Fruit fly (Drosophila melanogaster) whole organism, embryonic: ENCODE measurements around the gene CG12078.

Source experiments
- CG17385 ChIP-seq: fragments of 200-800 bp; sonication (Bioruptor generic); optimal IDR thresholded peaks from 3 replicates; lab custom pipeline; 2018; ENCODE audit warnings: missing biosample characterization, mild to moderate bottlenecking, missing genetic modification characterization
- Hmx ChIP-seq: fragments of 200-800 bp; sonication (Bioruptor generic); optimal IDR thresholded peaks from 2 replicates; lab custom pipeline; 2016; ENCODE audit warnings: missing biosample characterization, missing genetic modification characterization
- Jarid2 ChIP-seq: fragments of 200-800 bp; sonication (Bioruptor generic); optimal IDR thresholded peaks from 3 replicates; lab custom pipeline; 2017; ENCODE audit warnings: mild to moderate bottlenecking, missing biosample characterization, missing genetic modification reagents, missing genetic modification characterization

DNA sequence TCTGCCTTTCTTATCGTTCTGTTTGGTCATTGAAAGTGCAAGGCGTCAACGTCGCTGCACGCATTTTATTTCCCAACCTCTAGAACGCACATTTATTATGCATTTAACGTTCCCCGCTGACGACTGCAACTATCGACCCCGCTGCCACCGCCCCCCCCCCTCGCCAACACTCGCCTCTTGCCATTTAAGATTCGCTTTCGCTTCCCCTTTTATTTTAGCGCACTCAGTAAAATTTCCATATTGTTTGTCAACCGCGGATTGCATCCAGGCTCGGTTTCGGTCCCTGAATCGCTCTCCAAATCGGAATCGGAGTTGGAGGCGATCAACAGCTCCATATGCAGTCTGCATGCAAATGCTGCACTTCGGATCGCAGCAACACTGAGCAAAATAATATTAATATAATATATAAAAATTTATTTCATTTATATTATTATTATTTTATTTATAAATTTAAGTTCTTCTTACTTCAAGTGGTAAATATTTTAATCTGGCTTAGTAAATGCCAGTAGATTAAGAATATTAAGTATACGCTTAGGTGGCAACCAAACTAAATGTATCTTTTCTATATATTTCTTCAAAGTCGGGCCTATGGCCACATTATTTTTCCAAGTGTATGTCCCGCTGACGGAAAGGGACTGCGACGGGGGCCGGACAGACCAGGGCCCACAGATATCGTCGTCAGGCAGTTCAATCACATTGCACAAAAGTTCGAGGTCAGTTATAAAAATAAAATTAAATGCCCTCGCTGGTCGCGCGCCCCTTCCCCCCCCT is 3.3 kb downstream of the CG12078 start:
- TF ChIP-seq CG17385 (GFP tag; lab: Kevin White, UChicago) (peak; percentile 49), Hmx (GFP tag; lab: Kevin White, UChicago) (no peak), Jarid2 (GFP tag; lab: Kevin White, UChicago) (no peak)
